Worm (Caenorhabditis elegans) whole organism, L2 larva: ENCODE data around the gene cwp-1.
A peak's percentile ranks its signal among the peaks of the same experiment; 100 is the strongest.

Experiments used
- C34F6.9 ChIP-seq: fragments of 150-350 bp; optimal IDR thresholded peaks from 2 replicates; lab custom pipeline; 2014; ENCODE audit warnings: missing biosample characterization, missing genetic modification characterization
- F13H6.1 ChIP-seq: sonication (generic microtip); optimal IDR thresholded peaks from 2 replicates; lab custom pipeline; 2016; ENCODE audit warnings: missing genetic modification characterization, missing compliant biosample characterization
- R02D3.7 ChIP-seq: fragments of 150-350 bp; optimal IDR thresholded peaks from 2 replicates; lab custom pipeline; 2014; ENCODE audit warnings: missing biosample characterization, missing genetic modification characterization
- Y55F3AM.14 ChIP-seq: fragments of 200-800 bp; sonication (Bioruptor generic); optimal IDR thresholded peaks from 2 replicates; lab custom pipeline; 2018; ENCODE audit warnings: mild to moderate bottlenecking, missing genetic modification characterization, missing compliant biosample characterization
- ZK546.5 ChIP-seq: sonication (generic microtip); optimal IDR thresholded peaks from 2 replicates; lab custom pipeline; 2017; ENCODE audit warnings: missing biosample characterization, missing genetic modification characterization
- alr-1 ChIP-seq: fragments of 150-350 bp; optimal IDR thresholded peaks from 2 replicates; lab custom pipeline; 2014; ENCODE audit warnings: missing biosample characterization, missing genetic modification characterization
- aly-2 ChIP-seq: fragments of 150-350 bp; optimal IDR thresholded peaks from 2 replicates; lab custom pipeline; 2014; ENCODE audit warnings: missing biosample characterization, missing genetic modification characterization
- blmp-1 ChIP-seq: sonication (generic microtip); optimal IDR thresholded peaks from 2 replicates; lab custom pipeline; 2017; ENCODE audit warnings: missing genetic modification characterization, mild to moderate bottlenecking, missing compliant biosample characterization, antibody characterized with exemption, moderate library complexity; ENCODE audit not compliant: insufficient read depth
- ceh-16 ChIP-seq: fragments of 150-350 bp; optimal IDR thresholded peaks from 2 replicates; lab custom pipeline; 2014; ENCODE audit warnings: missing biosample characterization, missing genetic modification characterization
- ceh-82 ChIP-seq: fragments of 150-350 bp; optimal IDR thresholded peaks from 2 replicates; lab custom pipeline; 2014; ENCODE audit warnings: missing biosample characterization, missing genetic modification characterization
- crh-2 ChIP-seq: sonication (generic microtip); optimal IDR thresholded peaks from 2 replicates; lab custom pipeline; 2017; ENCODE audit warnings: missing biosample characterization, missing genetic modification characterization
- egl-27 ChIP-seq: sonication (generic microtip); optimal IDR thresholded peaks from 3 replicates; lab custom pipeline; 2017; ENCODE audit warnings: missing biosample characterization, missing genetic modification reagents, missing genetic modification characterization
- elt-1 ChIP-seq: fragments of 150-350 bp; optimal IDR thresholded peaks from 2 replicates; lab custom pipeline; 2014; ENCODE audit warnings: missing biosample characterization, missing genetic modification characterization
- elt-3 ChIP-seq: sonication (generic microtip); optimal IDR thresholded peaks from 2 replicates; lab custom pipeline; 2017; ENCODE audit warnings: missing biosample characterization, missing genetic modification characterization
- fos-1 ChIP-seq: fragments of 150-350 bp; optimal IDR thresholded peaks from 2 replicates; lab custom pipeline; 2014; ENCODE audit warnings: missing biosample characterization, missing genetic modification characterization
- gmeb-1 ChIP-seq: fragments of 150-350 bp; optimal IDR thresholded peaks from 2 replicates; lab custom pipeline; 2014; ENCODE audit warnings: missing biosample characterization, missing genetic modification characterization
- lin-11 ChIP-seq: fragments of 150-350 bp; sonication (generic microtip); optimal IDR thresholded peaks from 2 replicates; lab custom pipeline; 2014; ENCODE audit warnings: missing biosample characterization, missing genetic modification characterization, inconsistent platforms, mixed read lengths
- lin-13 ChIP-seq: fragments of 150-350 bp; optimal IDR thresholded peaks from 2 replicates; lab custom pipeline; 2014; ENCODE audit warnings: missing biosample characterization, missing genetic modification reagents, missing genetic modification characterization
- lin-39 ChIP-seq: fragments of 150-350 bp; optimal IDR thresholded peaks from 2 replicates; lab custom pipeline; 2014; ENCODE audit warnings: missing biosample characterization, missing genetic modification reagents, missing genetic modification characterization
- lsy-2 ChIP-seq, 2 experiments: fragments of 150-350 bp in 1 of 2; sonication (generic microtip) in 1 of 2; optimal IDR thresholded peaks; 2 replicates each; lab custom pipeline; 2014 to 2017; ENCODE audit warnings: missing biosample characterization in 2 of 2, missing genetic modification characterization in 2 of 2
- mbf-1 ChIP-seq: sonication (generic microtip); optimal IDR thresholded peaks from 2 replicates; lab custom pipeline; 2017; ENCODE audit warnings: missing biosample characterization, missing genetic modification characterization
- mdl-1 ChIP-seq, 2 experiments: fragments of 150-350 bp in 1 of 2; sonication (generic microtip) in 1 of 2; optimal IDR thresholded peaks; 2 replicates each; lab custom pipeline; 2017; ENCODE audit warnings: missing biosample characterization in 2 of 2, missing genetic modification characterization in 2 of 2
- nhr-10 ChIP-seq: sonication (generic microtip); optimal IDR thresholded peaks from 2 replicates; lab custom pipeline; 2017; ENCODE audit warnings: missing biosample characterization, missing genetic modification characterization
- nhr-12 ChIP-seq: fragments of 150-350 bp; optimal IDR thresholded peaks from 2 replicates; lab custom pipeline; 2014; ENCODE audit warnings: missing biosample characterization, missing genetic modification characterization
- nhr-129 ChIP-seq: fragments of 150-350 bp; optimal IDR thresholded peaks from 2 replicates; lab custom pipeline; 2014; ENCODE audit warnings: missing biosample characterization, missing genetic modification characterization
- nhr-21 ChIP-seq: fragments of 150-350 bp; optimal IDR thresholded peaks from 2 replicates; lab custom pipeline; 2014; ENCODE audit warnings: missing biosample characterization, missing genetic modification characterization
- nhr-23 ChIP-seq: fragments of 150-350 bp; optimal IDR thresholded peaks from 2 replicates; lab custom pipeline; 2014; ENCODE audit warnings: missing biosample characterization, missing genetic modification reagents, missing genetic modification characterization
- nhr-237 ChIP-seq: fragments of 150-350 bp; optimal IDR thresholded peaks from 2 replicates; lab custom pipeline; 2014; ENCODE audit warnings: missing biosample characterization, missing genetic modification characterization
- nhr-25 ChIP-seq: fragments of 150-350 bp; sonication (generic microtip); optimal IDR thresholded peaks from 3 replicates; lab custom pipeline; 2014; ENCODE audit warnings: missing biosample characterization, missing genetic modification characterization
- nhr-6 ChIP-seq: fragments of 150-350 bp; optimal IDR thresholded peaks from 2 replicates; lab custom pipeline; 2014; ENCODE audit warnings: missing biosample characterization, missing genetic modification characterization
- peb-1 ChIP-seq: fragments of 150-350 bp; optimal IDR thresholded peaks from 2 replicates; lab custom pipeline; 2014; ENCODE audit warnings: missing biosample characterization, missing genetic modification characterization
- sem-4 ChIP-seq: fragments of 150-350 bp; optimal IDR thresholded peaks from 2 replicates; lab custom pipeline; 2014; ENCODE audit warnings: missing biosample characterization, missing genetic modification reagents, missing genetic modification characterization
- skn-1 ChIP-seq: sonication (generic microtip); optimal IDR thresholded peaks from 2 replicates; lab custom pipeline; 2017; ENCODE audit warnings: missing biosample characterization, missing genetic modification characterization
- sma-3 ChIP-seq: sonication (generic microtip); optimal IDR thresholded peaks from 2 replicates; lab custom pipeline; 2016; ENCODE audit warnings: missing genetic modification reagents, missing genetic modification characterization, missing compliant biosample characterization
- sma-9 ChIP-seq, 2 experiments: fragments of 150-350 bp in 1 of 2; sonication (generic microtip) in 1 of 2; optimal IDR thresholded peaks; 2 replicates each; lab custom pipeline; 2014 to 2016; ENCODE audit warnings: missing genetic modification characterization in 2 of 2, mild to moderate bottlenecking in 1 of 2, missing biosample characterization in 1 of 2, missing compliant biosample characterization in 1 of 2, missing genetic modification reagents in 1 of 2, moderate library complexity in 1 of 2
- snpc-4 ChIP-seq: fragments of 150-350 bp; optimal IDR thresholded peaks from 2 replicates; lab custom pipeline; 2014; ENCODE audit warnings: missing biosample characterization, missing genetic modification characterization
- unc-55 ChIP-seq: fragments of 150-350 bp; sonication (generic microtip); optimal IDR thresholded peaks from 3 replicates; lab custom pipeline; 2014; ENCODE audit warnings: missing biosample characterization, missing genetic modification reagents, missing genetic modification characterization
- unc-62 ChIP-seq: fragments of 150-350 bp; optimal IDR thresholded peaks from 2 replicates; lab custom pipeline; 2014; ENCODE audit warnings: missing biosample characterization, missing genetic modification reagents, missing genetic modification characterization
- zag-1 ChIP-seq: fragments of 150-350 bp; optimal IDR thresholded peaks from 2 replicates; lab custom pipeline; 2014; ENCODE audit warnings: missing biosample characterization, missing genetic modification characterization
- ztf-1 ChIP-seq: fragments of 200-800 bp; sonication (Bioruptor generic); conservative IDR thresholded peaks from 2 replicates; pipeline ENCODE4 v1.3.6; 2022; ENCODE audit warnings: missing genetic modification characterization, missing compliant biosample characterization
- ztf-11 ChIP-seq: sonication (generic microtip); optimal IDR thresholded peaks from 2 replicates; lab custom pipeline; 2017; ENCODE audit warnings: missing biosample characterization, missing genetic modification characterization
- ztf-4 ChIP-seq: fragments of 150-350 bp; optimal IDR thresholded peaks from 2 replicates; lab custom pipeline; 2014; ENCODE audit warnings: missing biosample characterization, missing genetic modification characterization

The cwp-1 gene

DNA sequence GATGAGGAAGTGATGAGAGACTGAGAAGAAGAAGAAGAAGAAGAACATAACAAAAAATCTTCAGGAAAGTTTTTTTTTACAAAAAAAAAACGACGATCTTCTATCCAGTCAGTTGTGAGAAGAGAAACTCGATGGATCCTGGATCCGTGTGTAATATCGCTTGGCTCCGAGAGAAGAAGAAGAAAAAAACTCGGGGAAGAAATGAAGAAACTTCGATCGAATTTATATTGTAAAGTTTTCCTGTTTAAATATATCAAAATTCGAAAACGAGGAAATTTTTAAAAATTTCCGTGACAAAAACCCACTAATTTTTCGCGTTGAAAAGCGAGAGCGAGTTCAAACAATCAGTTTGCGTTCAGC, 17.8 kb downstream of the cwp-1 start, which contains the start of gene adss-1:
Gene adss-1 (minus strand): TSS at position 101 of the 360 bp plus-strand sequence.
- TF ChIP-seq mbf-1 (tag; lab: Kevin White, UChicago): no peak
- no peak for TF ChIP-seq zag-1 (tag; lab: Kevin White, UChicago)
- TF ChIP-seq blmp-1: no peak
- TF ChIP-seq unc-55 (GFP tag; lab: Kevin White, UChicago): no peak
- TF ChIP-seq elt-3: no peak
- TF ChIP-seq ZK546.5 (tag; lab: Kevin White, UChicago): no peak
- no peak for TF ChIP-seq ceh-16 (tag; lab: Kevin White, UChicago)

DNA sequence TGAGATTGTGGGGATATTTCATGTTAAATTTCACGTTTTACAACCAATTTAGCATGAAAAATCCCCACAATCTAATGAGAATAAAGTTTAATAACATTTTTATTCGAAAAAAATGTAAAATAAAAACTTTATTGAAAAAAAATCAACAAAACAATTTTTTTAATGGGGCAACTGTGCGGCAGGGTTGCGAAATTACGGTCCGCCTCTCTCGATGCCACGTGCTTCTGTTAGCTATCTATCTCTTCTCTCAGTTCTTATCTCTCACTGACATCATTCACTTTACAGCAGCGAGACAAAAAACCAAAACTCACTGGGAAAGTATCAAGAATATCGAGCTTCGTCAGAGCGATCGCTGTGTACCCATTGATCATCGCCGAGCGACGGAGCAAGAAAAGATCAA, 20.5 kb downstream of the cwp-1 start:
- peak in 1 of 2 experiments; percentile 12 for TF ChIP-seq lsy-2 (tag; optimal IDR thresholded peaks at IDR 0.05; lab: Kevin White, UChicago)
- TF ChIP-seq nhr-21 (tag; lab: Kevin White, UChicago): no peak
- TF ChIP-seq mdl-1 (tag; optimal IDR thresholded peaks at IDR 0.05; lab: Kevin White, UChicago): peak in 1 of 2 experiments; percentile 22
- TF ChIP-seq crh-2 (tag; lab: Kevin White, UChicago): peak; percentile 28
- TF ChIP-seq ztf-4: peak; percentile 50
- peak; percentile 15 for TF ChIP-seq fos-1 (tag; lab: Kevin White, UChicago)
- no peak for TF ChIP-seq R02D3.7
- TF ChIP-seq nhr-25 (tag; lab: Kevin White, UChicago): peak; percentile 32
- TF ChIP-seq nhr-10 (tag; lab: Kevin White, UChicago): no peak
- no peak for TF ChIP-seq unc-62 (GFP tag; lab: Kevin White, UChicago)
- peak; percentile 38 for TF ChIP-seq nhr-129
- TF ChIP-seq sma-9 (GFP tag; optimal IDR thresholded peaks at IDR 0.05; lab: Kevin White, UChicago): no peak
- TF ChIP-seq sma-9 (tag; optimal IDR thresholded peaks at IDR 0.05; lab: Kevin White, UChicago): no peak
- TF ChIP-seq C34F6.9 (tag; lab: Kevin White, UChicago): peak; percentile 10
- no peak for TF ChIP-seq zag-1 (tag; lab: Kevin White, UChicago)
- TF ChIP-seq, all 48 proteins: peak for 8

DNA sequence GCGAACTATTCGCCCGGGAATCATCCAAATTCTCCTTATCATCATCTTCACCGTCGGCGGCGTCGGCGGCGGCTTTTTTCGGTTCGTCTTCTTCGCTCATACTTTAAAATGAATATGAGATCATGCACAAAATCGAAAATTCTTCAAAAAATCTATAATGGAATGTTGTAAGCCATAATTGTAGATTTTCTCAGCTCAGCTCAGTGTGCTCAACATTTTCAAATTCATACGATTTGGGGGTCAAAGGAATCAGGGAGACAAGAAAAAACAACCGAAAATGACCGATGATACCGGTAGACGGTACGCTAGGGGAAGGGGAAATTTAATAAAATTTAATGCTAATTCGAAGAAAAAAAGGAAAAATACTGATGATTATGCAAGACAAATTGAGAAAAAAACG, 22.5 kb downstream of the cwp-1 start, which contains the start of gene ccep-97:
Gene ccep-97 (minus strand): TSS at position 101 of the 400 bp plus-strand sequence.
- TF ChIP-seq nhr-237: no peak
- TF ChIP-seq elt-1: no peak
- TF ChIP-seq blmp-1: no peak
- no peak for TF ChIP-seq lin-11 (tag; lab: Kevin White, UChicago)
- TF ChIP-seq nhr-23 (tag; lab: Kevin White, UChicago): no peak

DNA sequence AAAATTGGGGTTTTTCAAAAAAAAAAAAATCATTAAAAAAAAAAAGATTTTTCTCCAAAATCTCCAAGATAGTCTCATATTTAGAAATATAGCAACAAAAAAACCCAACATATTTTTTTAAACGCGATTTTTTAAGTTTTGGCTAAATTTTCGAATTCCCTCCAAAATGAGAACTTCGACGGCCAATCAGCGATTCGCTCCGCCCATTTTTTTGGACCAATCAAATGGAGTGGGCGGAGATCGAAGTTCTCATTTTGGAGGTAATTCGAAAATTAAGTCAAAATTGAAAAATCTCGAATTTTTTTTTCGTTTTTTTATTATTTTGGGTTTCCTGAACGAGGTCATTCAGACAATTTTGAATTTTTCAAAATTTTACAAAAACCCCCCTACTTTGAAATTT, 27.3 kb downstream of the cwp-1 start:
- TF ChIP-seq lsy-2 (tag; optimal IDR thresholded peaks at IDR 0.05; lab: Kevin White, UChicago) (no peak), ztf-1 (no peak), zag-1 (tag; lab: Kevin White, UChicago) (no peak), F13H6.1 (tag; lab: Kevin White, UChicago) (no peak), ceh-82 (tag; lab: Kevin White, UChicago) (no peak), C34F6.9 (tag; lab: Kevin White, UChicago) (no peak), nhr-21 (tag; lab: Kevin White, UChicago) (no peak), ztf-11 (tag; lab: Kevin White, UChicago) (no peak), egl-27 (tag; lab: Kevin White, UChicago) (no peak), sma-3 (GFP tag; lab: Kevin White, UChicago) (no peak), peb-1 (tag; lab: Kevin White, UChicago) (no peak), sem-4 (tag; lab: Kevin White, UChicago) (no peak), sma-9 (GFP tag; optimal IDR thresholded peaks at IDR 0.05; lab: Kevin White, UChicago) (no peak), sma-9 (tag; optimal IDR thresholded peaks at IDR 0.05; lab: Kevin White, UChicago) (no peak), skn-1 (tag; lab: Kevin White, UChicago) (no peak), elt-3 (no peak), nhr-129 (no peak), nhr-25 (tag; lab: Kevin White, UChicago) (no peak), lin-13 (GFP tag; lab: Kevin White, UChicago) (no peak)

DNA sequence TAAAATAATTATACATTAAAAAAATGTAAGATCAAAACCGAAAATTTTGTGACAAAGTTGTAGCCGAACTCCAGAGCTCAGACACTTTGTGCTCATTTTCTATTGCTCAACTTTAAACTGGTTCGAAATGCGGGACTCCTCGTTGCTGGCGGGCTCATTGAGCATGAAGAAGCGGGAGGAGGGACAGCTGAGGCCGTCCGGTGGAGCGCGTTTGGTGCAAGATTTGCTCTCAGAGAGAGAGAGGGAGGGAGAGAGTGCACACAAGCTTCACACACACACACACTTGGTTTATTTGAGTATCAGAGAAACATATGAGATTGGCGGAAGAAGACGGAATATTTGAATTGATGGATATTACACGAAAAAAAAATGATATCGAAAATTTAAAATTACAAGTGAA, 30.4 kb downstream of the cwp-1 start:
- TF ChIP-seq lin-39 (tag; lab: Kevin White, UChicago) (no peak), lin-11 (tag; lab: Kevin White, UChicago) (peak; percentile 41), Y55F3AM.14 (GFP tag; lab: Kevin White, UChicago) (peak; percentile 31), blmp-1 (no peak), aly-2 (no peak), elt-1 (no peak), crh-2 (tag; lab: Kevin White, UChicago) (peak; percentile 8), sem-4 (tag; lab: Kevin White, UChicago) (no peak), egl-27 (tag; lab: Kevin White, UChicago) (no peak), C34F6.9 (tag; lab: Kevin White, UChicago) (peak; percentile 76), gmeb-1 (no peak), nhr-12 (tag; lab: Kevin White, UChicago) (no peak), zag-1 (tag; lab: Kevin White, UChicago) (peak; percentile 59), ztf-11 (tag; lab: Kevin White, UChicago) (no peak), alr-1 (tag; lab: Kevin White, UChicago) (no peak), snpc-4 (tag; lab: Kevin White, UChicago) (no peak), R02D3.7 (no peak), lsy-2 (tag; optimal IDR thresholded peaks at IDR 0.05; lab: Kevin White, UChicago) (peak in 1 of 2 experiments; percentile 55), nhr-25 (tag; lab: Kevin White, UChicago) (no peak), nhr-21 (tag; lab: Kevin White, UChicago) (no peak), ceh-16 (tag; lab: Kevin White, UChicago) (no peak), nhr-6 (tag; lab: Kevin White, UChicago) (no peak), unc-55 (GFP tag; lab: Kevin White, UChicago) (peak; percentile 81), mbf-1 (tag; lab: Kevin White, UChicago) (no peak), sma-3 (GFP tag; lab: Kevin White, UChicago) (no peak), lin-13 (GFP tag; lab: Kevin White, UChicago) (peak; percentile 48)
